Worm (Caenorhabditis elegans): ENCODE results near the gene srh-264.

ce11 chrV:15445437-15445836 lies 31.5 kb downstream of the srh-264 start, which contains the start of gene srh-239:
- TF ChIP-seq fkh-10 (GFP tag; optimal IDR thresholded peaks at IDR 0.05): no peak
- no peak for TF ChIP-seq zag-1 (tag; optimal IDR thresholded peaks at IDR 0.05)

Measured in whole organism, L4 larva.